Worm (Caenorhabditis elegans): ENCODE data around the gene C08E3.13.

DNA sequence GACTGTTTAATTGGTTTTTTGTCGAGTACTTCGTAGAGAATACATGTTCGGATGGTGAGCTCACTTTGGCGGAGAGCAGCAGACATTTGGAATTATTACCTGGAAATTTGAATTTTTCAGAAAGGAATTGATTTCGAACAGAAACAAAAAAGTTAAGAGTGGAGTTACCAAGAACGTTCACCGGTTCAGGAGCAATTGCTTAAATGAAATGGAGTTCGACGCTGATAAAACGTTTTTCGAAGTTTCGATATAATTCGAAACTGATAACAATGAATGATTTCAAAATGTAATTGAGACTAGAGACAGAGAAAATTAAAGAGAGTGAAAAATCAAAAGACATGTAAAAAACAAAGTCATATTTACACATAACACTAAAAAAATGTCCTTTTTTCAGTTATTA, 21.5 kb downstream of the C08E3.13 start, which contains the start of gene fbxa-163:
- no peak for TF ChIP-seq ceh-9 (tag; optimal IDR thresholded peaks at IDR 0.05)
- TF ChIP-seq unc-62 (GFP tag; optimal IDR thresholded peaks at IDR 0.05) = no peak
- TF ChIP-seq snpc-4 (tag; optimal IDR thresholded peaks at IDR 0.05) = no peak
- TF ChIP-seq aly-2 (tag; optimal IDR thresholded peaks at IDR 0.05) = no peak
- no peak for TF ChIP-seq skn-1 (tag; optimal IDR thresholded peaks at IDR 0.05)
- TF ChIP-seq fkh-10 (GFP tag; optimal IDR thresholded peaks at IDR 0.05) = no peak
- TF ChIP-seq nhr-28 (tag; optimal IDR thresholded peaks at IDR 0.05) = no peak

All from whole organism, L3 larva.